Worm (Caenorhabditis elegans): ENCODE data around the gene cest-16.
A peak's percentile ranks its signal among the peaks of the same experiment; 100 is the strongest.

DNA sequence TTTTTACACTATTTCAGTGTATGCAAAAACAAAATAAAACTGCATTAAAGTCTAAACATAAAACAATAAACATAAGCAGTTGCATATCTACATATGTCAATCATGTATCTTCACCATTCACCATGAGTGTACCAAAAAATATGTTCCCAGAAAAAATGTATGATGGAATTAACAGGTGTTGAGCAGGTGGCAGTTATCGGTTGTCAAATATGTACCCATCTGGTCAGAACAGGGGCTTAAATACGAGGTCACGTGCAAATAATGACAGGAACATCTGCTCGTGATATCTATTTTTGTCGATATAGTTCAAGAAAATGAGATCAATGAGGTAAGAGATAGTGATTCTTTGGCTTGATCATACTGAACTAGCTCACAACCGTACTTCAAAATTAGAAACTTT, 40.7 kb upstream of the cest-16 start:
- no peak for TF ChIP-seq ceh-90 (tag; optimal IDR thresholded peaks at IDR 0.05)
- no peak for TF ChIP-seq unc-62 (GFP tag; optimal IDR thresholded peaks at IDR 0.05)
- peak; percentile 49 for TF ChIP-seq mep-1 (tag; optimal IDR thresholded peaks at IDR 0.05)
- no peak for TF ChIP-seq snpc-4 (tag; optimal IDR thresholded peaks at IDR 0.05)
- no peak for TF ChIP-seq fos-1 (tag; optimal IDR thresholded peaks at IDR 0.05)
- no peak for TF ChIP-seq aha-1 (tag; optimal IDR thresholded peaks at IDR 0.05)
- TF ChIP-seq mdl-1 (tag; optimal IDR thresholded peaks at IDR 0.05) = no peak
- TF ChIP-seq pqm-1 (tag; optimal IDR thresholded peaks at IDR 0.05) = no peak
- TF ChIP-seq ztf-11 (tag; optimal IDR thresholded peaks at IDR 0.05) = peak in 1 of 2 experiments; percentile 87
- no peak for TF ChIP-seq aly-2 (tag; optimal IDR thresholded peaks at IDR 0.05)
- TF ChIP-seq Y116A8C.19 (tag; optimal IDR thresholded peaks at IDR 0.05; ENCODE audit: borderline replicate concordance) = no peak
- TF ChIP-seq grh-1 (GFP tag; IDR thresholded peaks at IDR 0.05) = no peak
